Worm (Caenorhabditis elegans): Measurements from ENCODE around the gene C34E10.10.

The C34E10.10 gene

DNA sequence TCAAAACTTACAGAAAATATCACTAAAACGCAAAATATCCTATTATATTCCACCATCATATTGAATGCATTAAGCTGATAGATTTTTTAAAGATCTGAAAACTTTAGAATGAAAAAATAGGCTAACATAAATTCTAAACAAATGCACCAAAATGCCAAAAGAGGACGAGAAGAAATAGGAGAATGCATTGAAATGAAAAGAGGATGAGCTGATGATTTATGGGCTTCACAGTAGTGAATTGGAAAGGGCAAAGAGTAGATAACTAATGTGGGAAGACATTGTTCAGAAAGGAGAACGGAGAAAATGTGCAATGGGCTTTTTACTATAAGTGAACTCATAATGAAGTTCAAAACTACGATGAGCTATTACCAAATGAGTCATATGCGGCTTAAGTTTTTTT, 10.2 kb downstream of the C34E10.10 start, which contains the start of gene cutl-19:
TSS of gene cutl-19 (minus strand) at position 101 of the 400 bp plus-strand sequence.
- TF ChIP-seq blmp-1 (tag; optimal IDR thresholded peaks at IDR 0.05) (no peak), snpc-4 (tag; optimal IDR thresholded peaks at IDR 0.05) (no peak), ham-2 (GFP tag; optimal IDR thresholded peaks at IDR 0.05) (no peak), M03D4.4 (tag; optimal IDR thresholded peaks at IDR 0.05) (no peak), elt-1 (tag; optimal IDR thresholded peaks at IDR 0.05; ENCODE audit: borderline replicate concordance, insufficient read depth) (no peak), nhr-76 (tag; optimal IDR thresholded peaks at IDR 0.05) (no peak), hlh-1 (tag; optimal IDR thresholded peaks at IDR 0.05) (no peak), mab-5 (tag; optimal IDR thresholded peaks at IDR 0.05) (no peak), bed-3 (GFP tag; optimal IDR thresholded peaks at IDR 0.05) (no peak), unc-39 (tag; optimal IDR thresholded peaks at IDR 0.05) (no peak), nhr-28 (tag; optimal IDR thresholded peaks at IDR 0.05) (no peak), ceh-39 (tag; optimal IDR thresholded peaks at IDR 0.05) (no peak), pha-4 (tag; optimal IDR thresholded peaks at IDR 0.05) (no peak), ceh-83 (GFP tag; optimal IDR thresholded peaks at IDR 0.05) (no peak), nhr-2 (tag; optimal IDR thresholded peaks at IDR 0.05) (no peak), ces-1 (GFP tag; optimal IDR thresholded peaks at IDR 0.05) (no peak)

DNA sequence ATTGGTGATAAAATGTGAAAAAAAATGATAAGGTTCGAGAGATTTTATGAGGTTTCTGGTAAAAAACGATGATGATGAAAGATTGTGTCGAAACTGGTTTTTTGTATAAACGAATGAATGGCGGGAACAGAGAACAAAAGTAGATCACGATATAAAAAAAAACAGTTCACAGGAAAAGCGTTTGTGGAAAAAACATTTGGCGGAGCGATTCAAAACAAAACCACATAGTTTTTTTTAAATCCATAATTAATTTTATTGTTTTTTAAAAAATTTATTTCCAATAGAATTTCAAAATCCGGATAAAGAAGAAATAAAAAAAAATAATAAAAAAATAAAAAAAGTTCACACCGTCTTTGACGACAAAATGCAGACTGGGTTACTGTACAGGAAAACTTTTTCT, 12.3 kb downstream of the C34E10.10 start, which contains the start of gene ZC155.4:
TSS of gene ZC155.4 (minus strand) at position 101 of the 400 bp plus-strand sequence.
- no peak for TF ChIP-seq unc-120 (tag; optimal IDR thresholded peaks at IDR 0.05; ENCODE audit: poor library complexity, severe bottlenecking)
- TF ChIP-seq elt-1 (tag; optimal IDR thresholded peaks at IDR 0.05; ENCODE audit: borderline replicate concordance, insufficient read depth): no peak
- TF ChIP-seq lin-32 (GFP tag; optimal IDR thresholded peaks at IDR 0.05): no peak
- TF ChIP-seq unc-39 (tag; optimal IDR thresholded peaks at IDR 0.05): no peak
- no peak for TF ChIP-seq sptf-1 (tag; optimal IDR thresholded peaks at IDR 0.05)
- TF ChIP-seq nhr-2 (tag; optimal IDR thresholded peaks at IDR 0.05): no peak
- TF ChIP-seq tbx-8 (GFP tag; optimal IDR thresholded peaks at IDR 0.05): no peak
- no peak for TF ChIP-seq ceh-43 (GFP tag; optimal IDR thresholded peaks at IDR 0.05)
- TF ChIP-seq nhr-76 (tag; optimal IDR thresholded peaks at IDR 0.05): no peak
- no peak for TF ChIP-seq mls-2 (tag; optimal IDR thresholded peaks at IDR 0.05)
- TF ChIP-seq elt-3 (tag; optimal IDR thresholded peaks at IDR 0.05): no peak
- no peak for TF ChIP-seq nhr-237 (tag; optimal IDR thresholded peaks at IDR 0.05)
- TF ChIP-seq flh-1 (GFP tag; optimal IDR thresholded peaks at IDR 0.05): no peak
- no peak for TF ChIP-seq lsy-2 (tag; optimal IDR thresholded peaks at IDR 0.05)

DNA sequence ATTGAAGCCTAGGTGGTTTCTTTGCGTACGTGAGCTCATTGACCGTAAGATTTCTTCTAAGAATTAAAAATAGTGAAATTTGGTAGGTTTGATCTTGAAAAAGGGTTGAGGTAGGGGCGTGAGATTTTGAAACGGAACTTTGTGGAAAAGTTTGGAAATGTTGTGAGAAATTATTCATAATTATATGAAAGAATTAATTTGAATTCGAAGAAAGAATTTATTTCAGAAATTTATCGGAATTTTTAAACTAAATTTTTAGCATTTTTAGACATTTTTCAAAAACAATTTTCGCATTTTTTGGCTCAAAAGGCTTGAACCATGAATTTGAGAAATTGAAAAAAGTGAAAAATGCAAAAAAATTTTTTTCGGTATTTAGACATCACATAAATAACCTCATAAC, 13.5 kb downstream of the C34E10.10 start:
- no peak for TF ChIP-seq drap-1 (GFP tag; optimal IDR thresholded peaks at IDR 0.05)
- no peak for TF ChIP-seq zip-8 (tag; optimal IDR thresholded peaks at IDR 0.05)
- TF ChIP-seq nhr-2 (tag; optimal IDR thresholded peaks at IDR 0.05): no peak
- TF ChIP-seq blmp-1 (tag; optimal IDR thresholded peaks at IDR 0.05): no peak
- no peak for TF ChIP-seq unc-62 (GFP tag; optimal IDR thresholded peaks at IDR 0.05)
- TF ChIP-seq ceh-39 (tag; optimal IDR thresholded peaks at IDR 0.05): no peak
- no peak for TF ChIP-seq ham-2 (GFP tag; optimal IDR thresholded peaks at IDR 0.05)
- TF ChIP-seq nhr-28 (tag; optimal IDR thresholded peaks at IDR 0.05): no peak
- TF ChIP-seq nhr-237 (tag; optimal IDR thresholded peaks at IDR 0.05): no peak

DNA sequence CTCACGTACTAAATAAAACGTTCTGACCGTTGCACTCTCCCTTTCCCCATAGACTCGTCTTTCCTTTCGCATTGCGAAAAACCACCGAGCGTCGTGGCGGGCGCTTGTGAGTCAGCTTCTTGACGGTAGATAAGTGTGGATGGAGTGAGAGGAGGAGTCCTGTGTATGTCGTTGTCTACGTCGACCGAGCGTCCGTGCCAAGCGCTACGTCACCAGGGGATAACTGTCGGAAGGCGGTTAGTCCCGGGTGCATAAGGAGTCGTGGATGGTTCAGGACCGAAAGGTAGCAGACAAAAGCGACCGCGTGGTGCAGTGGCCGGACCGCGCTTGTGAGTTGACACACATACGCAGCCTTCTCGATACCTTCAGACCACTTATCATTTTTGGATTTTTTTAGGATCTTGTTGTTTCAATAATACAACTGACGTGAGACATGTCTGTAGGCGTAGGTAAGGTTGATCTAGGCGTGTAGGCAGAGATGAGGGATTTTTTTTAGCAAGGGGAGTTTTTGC, 16.5 kb downstream of the C34E10.10 start:
- TF ChIP-seq tbx-8 (GFP tag; optimal IDR thresholded peaks at IDR 0.05) (peak; percentile 7), ham-2 (GFP tag; optimal IDR thresholded peaks at IDR 0.05) (peak; percentile 75), ceh-43 (GFP tag; optimal IDR thresholded peaks at IDR 0.05) (peak; percentile 60), sptf-1 (tag; optimal IDR thresholded peaks at IDR 0.05) (peak; percentile 85), mep-1 (tag; optimal IDR thresholded peaks at IDR 0.05) (peak; percentile 0), ceh-83 (GFP tag; optimal IDR thresholded peaks at IDR 0.05) (peak; percentile 88), nhr-12 (tag; optimal IDR thresholded peaks at IDR 0.05) (peak; percentile 15), bed-3 (GFP tag; optimal IDR thresholded peaks at IDR 0.05) (peak; percentile 58), flh-1 (GFP tag; optimal IDR thresholded peaks at IDR 0.05) (peak; percentile 45), unc-120 (tag; optimal IDR thresholded peaks at IDR 0.05; ENCODE audit: poor library complexity, severe bottlenecking) (peak; percentile 46), nhr-2 (tag; optimal IDR thresholded peaks at IDR 0.05) (peak; percentile 46), cnd-1 (tag; optimal IDR thresholded peaks at IDR 0.05) (peak; percentile 85)

DNA sequence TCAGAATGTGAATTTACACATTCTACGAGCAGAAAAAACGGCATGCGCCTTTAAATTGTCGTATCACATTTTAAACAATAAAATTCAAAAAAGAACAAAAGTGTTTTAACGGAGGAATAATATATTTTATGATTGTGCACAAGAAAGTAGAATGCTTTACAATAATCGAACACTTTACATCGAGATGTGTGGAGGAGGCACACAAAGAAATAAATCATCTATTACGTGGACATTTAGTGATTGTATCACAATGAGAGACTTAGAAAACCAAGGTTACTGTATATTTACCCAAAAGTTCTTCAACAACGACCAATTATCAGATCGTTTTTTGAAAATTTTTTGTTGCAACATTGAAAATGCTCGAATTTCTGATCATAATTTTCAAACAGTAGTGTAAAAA, 17.4 kb downstream of the C34E10.10 start:
- peak; percentile 53 for TF ChIP-seq mab-5 (tag; optimal IDR thresholded peaks at IDR 0.05)
- TF ChIP-seq ces-1 (GFP tag; optimal IDR thresholded peaks at IDR 0.05): no peak
- peak; percentile 25 for TF ChIP-seq unc-62 (GFP tag; optimal IDR thresholded peaks at IDR 0.05)

Measured in whole organism, mixed stage, embryonic.